Fruit fly (Drosophila melanogaster): ENCODE measurements around the gene CG2519.
A peak's percentile ranks its signal among the peaks of the same experiment; 100 is the strongest.

Gene CG2519

DNA sequence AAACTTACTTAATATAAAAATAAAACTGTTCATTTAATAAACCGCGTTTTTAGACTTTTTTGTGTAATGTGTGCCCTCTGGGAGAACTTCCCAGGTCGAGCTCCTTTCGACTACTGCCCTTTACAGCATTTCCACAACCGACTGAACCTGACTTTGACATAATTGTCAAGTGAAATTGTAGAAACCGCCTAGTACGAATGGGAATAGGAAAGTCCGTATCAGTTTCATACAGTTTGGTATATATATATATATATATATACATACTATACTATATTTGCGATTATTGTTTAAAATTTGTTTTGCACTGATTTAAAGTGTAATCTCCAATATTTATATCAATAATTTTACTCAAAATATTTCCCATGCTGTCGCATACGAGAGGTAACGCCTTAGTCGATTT, 3.5 kb upstream of the CG2519 start, which contains the start of gene mia:
mia (minus strand) TSS at position 101 of the 400 bp plus-strand sequence.
- no peak for TF ChIP-seq CG10631 (GFP tag; optimal IDR thresholded peaks at IDR 0.05)
- no peak for TF ChIP-seq CG10669 (GFP tag; optimal IDR thresholded peaks at IDR 0.05)
- TF ChIP-seq CG11762 (GFP tag; optimal IDR thresholded peaks at IDR 0.05; ENCODE audit: insufficient read depth) = no peak
- no peak for TF ChIP-seq Hr38 (GFP tag; optimal IDR thresholded peaks at IDR 0.05)

dm6 chr3R:5550452-5550851, 2.9 kb upstream of the CG2519 start:
- TF ChIP-seq svp (GFP tag) (no peak), Sox102F (GFP tag; optimal IDR thresholded peaks at IDR 0.05) (no peak), OdsH (GFP tag; optimal IDR thresholded peaks at IDR 0.05) (no peak), Ets96B (tag; optimal IDR thresholded peaks at IDR 0.05) (no peak)

- no peak for TF ChIP-seq CG11294 (GFP tag; IDR thresholded peaks at IDR 0.05)
- TF ChIP-seq pdm3 (GFP tag; optimal IDR thresholded peaks at IDR 0.05) = no peak
- no peak for TF ChIP-seq Gug (GFP tag; IDR thresholded peaks at IDR 0.05)
- no peak for TF ChIP-seq Lpt (GFP tag; optimal IDR thresholded peaks at IDR 0.05)
These were observed 20.0 kb downstream of the CG2519 start for dm6 chr3R:5527563-5527962.

DNA sequence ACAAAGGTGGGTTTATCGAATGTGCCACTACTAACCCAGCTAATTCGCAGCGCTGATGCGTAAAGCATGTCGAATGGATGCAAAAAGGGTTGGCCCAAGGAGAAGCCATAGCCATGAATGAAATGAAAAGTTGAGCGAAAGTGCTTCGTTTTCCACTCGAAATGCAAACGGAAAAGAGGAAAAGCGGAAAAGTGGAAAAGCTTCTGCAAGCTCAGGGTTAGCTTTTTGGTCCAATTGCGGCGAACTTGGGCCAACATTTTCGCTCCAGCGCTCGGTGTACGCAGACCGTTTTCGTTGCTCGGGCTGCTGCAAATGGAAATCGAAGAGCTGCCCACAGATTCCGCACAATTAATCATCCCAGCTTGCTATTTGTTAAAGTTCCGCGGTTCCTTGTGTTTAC, 22.8 kb downstream of the CG2519 start:
- TF ChIP-seq CG10669 (GFP tag; optimal IDR thresholded peaks at IDR 0.05) (no peak), CG3032 (tag; optimal IDR thresholded peaks at IDR 0.05) (no peak), fd59A (GFP tag; optimal IDR thresholded peaks at IDR 0.05) (no peak), CG8632 (GFP tag; optimal IDR thresholded peaks at IDR 0.05) (no peak), Smox (GFP tag; optimal IDR thresholded peaks at IDR 0.05) (no peak), OdsH (GFP tag; optimal IDR thresholded peaks at IDR 0.05) (no peak), CG10631 (GFP tag; optimal IDR thresholded peaks at IDR 0.05) (no peak), CG11902 (GFP tag; optimal IDR thresholded peaks at IDR 0.05) (no peak), spab (GFP tag; optimal IDR thresholded peaks at IDR 0.05) (no peak), ss (GFP tag; optimal IDR thresholded peaks at IDR 0.05) (no peak), fkh (GFP tag; optimal IDR thresholded peaks at IDR 0.05) (no peak), net (GFP tag; optimal IDR thresholded peaks at IDR 0.05) (no peak), CG6276 (GFP tag; optimal IDR thresholded peaks at IDR 0.05) (no peak), Sox15 (GFP tag; optimal IDR thresholded peaks at IDR 0.05) (no peak), Eip75B (GFP tag; optimal IDR thresholded peaks at IDR 0.05) (no peak)

- no peak for TF ChIP-seq acj6 (GFP tag; optimal IDR thresholded peaks at IDR 0.05)
- TF ChIP-seq CG3032 (tag; optimal IDR thresholded peaks at IDR 0.05) = no peak
These were observed 24.4 kb downstream of the CG2519 start, which contains the start of the genes CG43845 and Nmdar1 for dm6 chr3R:5523070-5523637. Gene CG43845 (minus strand): TSS chr3R:5523120. Gene Nmdar1 (minus strand): TSS chr3R:5523328.

DNA sequence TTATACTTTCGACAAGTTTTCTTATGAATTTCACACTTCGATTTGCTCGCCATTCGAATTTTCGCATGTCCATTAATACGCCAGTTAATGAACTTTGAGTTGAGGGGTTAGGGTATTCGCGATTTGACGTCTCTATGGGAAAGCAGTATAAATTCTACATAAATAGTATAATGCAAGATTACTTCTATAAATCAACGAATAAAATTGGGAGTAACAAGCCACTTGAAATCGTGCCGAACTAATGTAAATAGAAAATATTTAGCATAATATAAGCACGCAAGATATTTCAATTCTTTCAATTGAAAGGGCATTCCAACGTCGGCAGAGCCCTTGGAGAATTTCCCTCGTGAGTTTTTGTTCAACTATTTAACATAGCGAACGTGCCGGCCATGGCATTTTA, 27.0 kb downstream of the CG2519 start:
- TF ChIP-seq salr (GFP tag; optimal IDR thresholded peaks at IDR 0.05) (no peak), Hr4 (GFP tag; optimal IDR thresholded peaks at IDR 0.05) (peak; percentile 31), Eip78C (GFP tag) (peak; percentile 52)

DNA sequence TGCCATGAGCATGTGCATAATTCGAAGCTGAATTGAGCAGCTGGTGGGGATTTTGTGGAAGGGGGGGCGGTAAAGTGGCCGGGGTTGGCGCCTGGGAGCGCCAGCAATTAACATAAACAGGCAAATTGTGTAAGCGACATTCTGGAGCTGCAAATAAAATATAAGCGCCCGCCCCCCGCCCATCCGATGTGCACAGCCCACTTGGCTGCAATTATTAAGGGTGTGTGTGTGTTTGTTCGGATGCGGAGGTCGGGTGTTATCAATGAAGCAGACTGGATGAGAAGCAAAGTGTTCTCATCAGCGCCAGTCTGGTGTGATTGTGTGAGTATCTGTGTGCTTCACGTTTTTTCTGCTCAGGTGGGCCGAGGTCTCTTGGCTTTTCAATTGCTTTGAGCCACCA, 27.8 kb downstream of the CG2519 start:
- TF ChIP-seq CG6792 (GFP tag; optimal IDR thresholded peaks at IDR 0.05) (no peak), esn (GFP tag; optimal IDR thresholded peaks at IDR 0.05) (no peak), CG11294 (GFP tag; IDR thresholded peaks at IDR 0.05) (no peak), dac (GFP tag; optimal IDR thresholded peaks at IDR 0.05) (no peak), fd59A (GFP tag; optimal IDR thresholded peaks at IDR 0.05) (no peak), fkh (GFP tag; optimal IDR thresholded peaks at IDR 0.05) (no peak), acj6 (GFP tag; optimal IDR thresholded peaks at IDR 0.05) (no peak), vri (GFP tag; optimal IDR thresholded peaks at IDR 0.05) (no peak), fd85E (GFP tag; optimal IDR thresholded peaks at IDR 0.05) (no peak), svp (GFP tag) (peak; percentile 98), CG15336 (GFP tag; IDR thresholded peaks at IDR 0.05) (no peak), CG6163 (GFP tag; IDR thresholded peaks at IDR 0.05) (0 out of 3 replicates have a peak, but pooled peaks have one; percentile 22), CG3032 (tag; optimal IDR thresholded peaks at IDR 0.05) (no peak)
